Fruit fly (Drosophila melanogaster): ENCODE data around the gene MTA1-like.

The MTA1-like gene

DNA sequence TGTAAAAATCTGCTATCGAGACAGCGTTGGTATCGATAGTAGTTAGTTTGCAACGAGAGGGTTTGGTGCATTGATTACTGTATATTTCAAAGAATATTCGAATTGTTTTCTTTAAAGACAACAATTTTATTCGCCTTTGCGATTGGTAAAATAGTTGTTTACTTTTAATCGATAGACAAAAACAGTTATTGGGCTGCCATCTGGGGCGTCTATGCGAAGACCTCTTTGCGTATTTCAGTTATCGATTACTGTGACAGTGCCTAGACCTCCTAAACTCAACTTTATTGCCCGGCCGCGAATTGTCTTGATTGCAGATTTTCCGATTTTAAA is 35.5 kb downstream of the MTA1-like start, which contains the start of gene Atu (continued):
- TF ChIP-seq CG7786 (GFP tag; optimal IDR thresholded peaks at IDR 0.05) (peak; percentile 55), CG34422 (GFP tag; IDR thresholded peaks at IDR 0.05) (peak; percentile 39; the same call in 1 of the 3 replicates), CoRest (tag; optimal IDR thresholded peaks at IDR 0.05) (peak; percentile 53), btn (GFP tag; optimal IDR thresholded peaks at IDR 0.05) (no peak), CG9437 (GFP tag; optimal IDR thresholded peaks at IDR 0.05) (peak; percentile 24), CG7928 (GFP tag; optimal IDR thresholded peaks at IDR 0.05) (peak; percentile 51), Tbp (GFP tag; optimal IDR thresholded peaks at IDR 0.05) (peak; percentile 26), CHES-1-like (GFP tag; optimal IDR thresholded peaks at IDR 0.05) (peak; percentile 88), Side (GFP tag; optimal IDR thresholded peaks at IDR 0.05) (no peak), sens-2 (GFP tag; IDR thresholded peaks at IDR 0.05) (no peak), CG14860 (GFP tag; IDR thresholded peaks at IDR 0.05; ENCODE audit: partially characterized antibody) (peak; percentile 94), Med (GFP tag) (peak; percentile 91), mld (GFP tag; IDR thresholded peaks at IDR 0.05; ENCODE audit: partially characterized antibody) (peak; percentile 42; the same call in 1 of the 3 replicates), GATAe (GFP tag; conservative IDR thresholded peaks at IDR 0.05) (no peak), ken (GFP tag; IDR thresholded peaks at IDR 0.05) (no peak), abd-A (tag; optimal IDR thresholded peaks at IDR 0.05) (no peak), Optix (GFP tag; IDR thresholded peaks at IDR 0.05) (no peak), gcm (GFP tag; optimal IDR thresholded peaks at IDR 0.05) (no peak), vnd (GFP tag; IDR thresholded peaks at IDR 0.05; ENCODE audit: partially characterized antibody) (peak; percentile 86), gfzf (GFP tag; optimal IDR thresholded peaks at IDR 0.05) (peak; percentile 27), ham (GFP tag; IDR thresholded peaks at IDR 0.05) (no peak), Ravus (GFP tag; IDR thresholded peaks at IDR 0.05) (no peak), amos (GFP tag; IDR thresholded peaks at IDR 0.05; ENCODE audit: partially characterized antibody) (peak; percentile 87), CG1603 (tag; optimal IDR thresholded peaks at IDR 0.05) (peak; percentile 68), zfh2 (GFP tag; optimal IDR thresholded peaks at IDR 0.05) (peak; percentile 38), CG5953 (GFP tag; IDR thresholded peaks at IDR 0.05) (no peak), CG4820 (GFP tag; optimal IDR thresholded peaks at IDR 0.05) (peak; percentile 61), CG17829 (tag; optimal IDR thresholded peaks at IDR 0.05) (peak; percentile 49), CG12155 (GFP tag; optimal IDR thresholded peaks at IDR 0.05) (peak; percentile 72), CG13424 (tag; optimal IDR thresholded peaks at IDR 0.05) (peak; percentile 39), zf30C (GFP tag; optimal IDR thresholded peaks at IDR 0.05) (no peak), otp (GFP tag; IDR thresholded peaks at IDR 0.05) (no peak), HLHmδ (GFP tag; optimal IDR thresholded peaks at IDR 0.05) (no peak), luna (GFP tag; optimal IDR thresholded peaks at IDR 0.05) (no peak), pita (GFP tag; optimal IDR thresholded peaks at IDR 0.05) (no peak), CG15696 (tag; optimal IDR thresholded peaks at IDR 0.05) (peak; percentile 12), Fer1 (GFP tag; optimal IDR thresholded peaks at IDR 0.05) (peak; percentile 3), CG4360 (GFP tag; IDR thresholded peaks at IDR 0.05) (no peak), Lhr (GFP tag; optimal IDR thresholded peaks at IDR 0.05) (peak; percentile 11), CG7963 (GFP tag; IDR thresholded peaks at IDR 0.05; ENCODE audit: partially characterized antibody) (peak; percentile 84), HmgD (GFP tag; optimal IDR thresholded peaks at IDR 0.05) (peak; percentile 51), CG13287 (GFP tag; IDR thresholded peaks at IDR 0.05; ENCODE audit: partially characterized antibody) (peak; percentile 93), CG2116 (GFP tag; optimal IDR thresholded peaks at IDR 0.05) (peak; percentile 98), Chrac-16 (GFP tag; optimal IDR thresholded peaks at IDR 0.05) (peak; percentile 28), CG9797 (GFP tag; optimal IDR thresholded peaks at IDR 0.05) (peak; percentile 19), CG17186 (GFP tag; optimal IDR thresholded peaks at IDR 0.05) (peak; percentile 57), CG12104 (GFP tag; optimal IDR thresholded peaks at IDR 0.05) (no peak), nerfin-1 (tag; optimal IDR thresholded peaks at IDR 0.05) (peak; percentile 18), CG3847 (GFP tag; IDR thresholded peaks at IDR 0.05) (peak; percentile 62), CG18262 (tag; optimal IDR thresholded peaks at IDR 0.05) (peak; percentile 46), nmo (GFP tag; optimal IDR thresholded peaks at IDR 0.05) (peak; percentile 76)
